Fruit fly (Drosophila melanogaster): ENCODE results near the gene bai.

bai gene

dm6 chr3R:25069569-25069968, 30.4 kb downstream of the bai start, which contains the start of the genes Stt3B and CG11839:
Gene Stt3B (minus strand): TSS chr3R:25069637.
Gene CG11839 (plus strand): TSS chr3R:25069927.
- no peak for TF ChIP-seq noc (tag; optimal IDR thresholded peaks at IDR 0.05)

DNA sequence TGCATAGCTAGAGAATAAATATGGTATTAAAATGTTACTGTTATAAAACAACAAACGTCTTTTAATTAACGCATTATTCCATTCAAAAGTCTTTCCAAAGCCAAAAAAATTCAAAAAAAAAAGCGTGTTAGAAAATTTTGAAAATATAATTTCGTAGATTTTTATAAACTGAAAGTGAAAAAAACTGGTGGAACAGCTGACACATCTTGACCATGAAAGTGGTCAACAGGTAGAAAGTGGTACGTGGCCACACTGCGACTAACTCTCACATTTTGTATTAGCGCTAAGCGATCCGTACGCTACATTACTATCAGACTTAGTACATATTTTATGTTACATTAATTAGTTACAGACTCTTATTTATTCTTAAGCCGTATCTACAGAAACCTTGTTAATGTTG, 31.7 kb downstream of the bai start, which contains the start of gene CG11836:
Gene CG11836 (plus strand): TSS at position 256 of the 400 bp plus-strand sequence.
- TF ChIP-seq noc (tag; optimal IDR thresholded peaks at IDR 0.05) = no peak

DNA sequence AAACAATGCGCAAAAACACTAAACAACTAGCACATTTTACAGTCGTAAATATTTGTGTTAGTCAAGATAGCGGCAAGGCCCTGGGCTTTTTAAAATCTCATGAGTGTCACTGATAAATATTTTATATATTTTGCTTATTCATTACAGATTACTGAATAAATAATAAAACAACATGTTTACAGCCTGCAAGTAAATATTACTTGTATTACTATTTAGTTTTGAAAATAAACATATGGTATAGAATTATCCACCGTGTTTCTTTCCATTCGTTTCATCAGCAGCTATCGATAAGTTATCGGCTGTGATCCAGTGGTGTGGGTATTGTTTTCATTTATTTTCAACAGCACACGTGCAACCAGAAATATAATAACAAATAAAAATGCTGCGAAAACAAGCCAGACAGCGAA, 35.4 kb downstream of the bai start, which contains the start of the genes shams and CG11920:
Gene shams (minus strand): TSS at position 50 of the 407 bp plus-strand sequence.
Gene CG11920 (plus strand): TSS at position 320 of the 407 bp plus-strand sequence.
- no peak for TF ChIP-seq noc (tag; optimal IDR thresholded peaks at IDR 0.05)

dm6 chr3R:25077280-25077820, 38.2 kb downstream of the bai start:
- TF ChIP-seq noc (tag; optimal IDR thresholded peaks at IDR 0.05) = no peak

- TF ChIP-seq noc (tag; optimal IDR thresholded peaks at IDR 0.05) = no peak
Measured at dm6 chr3R:25078665-25079064, 39.5 kb downstream of the bai start.

dm6 chr3R:25080446-25080845, 41.3 kb downstream of the bai start:
- TF ChIP-seq noc (tag; optimal IDR thresholded peaks at IDR 0.05) = no peak

dm6 chr3R:25082348-25082747, 43.2 kb downstream of the bai start, which contains the start of gene fd96Ca:
Gene fd96Ca (plus strand): TSS chr3R:25082684.
- no peak for TF ChIP-seq noc (tag; optimal IDR thresholded peaks at IDR 0.05)

Measured in whole organism, larva.